Fruit fly (Drosophila melanogaster) whole organism: ENCODE results near the gene Myc.
A peak's percentile ranks its signal among the peaks of the same experiment; 100 is the strongest.

Source experiments
- CG8478 ChIP-seq: fragments of >200 bp; optimal IDR thresholded peaks from 2 replicates; lab custom pipeline; 2018; ENCODE audit warnings: inconsistent platforms
- Dll ChIP-seq: fragments of >200 bp; optimal IDR thresholded peaks from 2 replicates; lab custom pipeline; 2017
- EcR ChIP-seq, 2 experiments: fragments of >200 bp; optimal IDR thresholded peaks; 2 replicates each; lab custom pipeline; 2017; ENCODE audit warnings: missing biosample characterization in 2 of 2, missing genetic modification characterization in 2 of 2, missing genetic modification reagents in 2 of 2
- pan ChIP-seq: fragments of >200 bp; optimal IDR thresholded peaks from 2 replicates; lab custom pipeline; 2017
- psq ChIP-seq: fragments of >200 bp; optimal IDR thresholded peaks from 2 replicates; lab custom pipeline; 2017
- usp ChIP-seq: fragments of >200 bp; optimal IDR thresholded peaks from 2 replicates; lab custom pipeline; 2017; ENCODE audit warnings: missing biosample characterization, missing genetic modification characterization, mixed read lengths

Gene Myc

DNA sequence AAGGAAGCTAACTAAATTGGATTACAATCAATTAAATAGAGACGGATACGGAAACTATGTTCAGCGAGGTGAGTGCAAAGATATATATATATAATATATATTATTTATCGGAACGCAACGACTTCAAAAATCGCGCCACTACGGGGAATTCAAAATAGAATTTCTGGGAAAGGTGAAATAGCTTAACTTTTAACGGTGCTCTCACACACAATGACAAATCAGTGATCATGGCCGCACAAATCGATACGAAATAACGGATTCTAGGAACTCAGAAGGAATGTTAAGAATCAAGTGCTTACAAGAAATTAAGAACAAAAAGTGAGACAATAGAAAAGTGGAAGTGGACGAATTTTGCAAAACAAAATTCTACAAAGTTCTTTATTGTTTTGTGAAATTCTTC is 697 bp downstream of the Myc start:
- TF ChIP-seq pan (no peak), psq (lab: Kevin White, UChicago) (no peak), CG8478 (lab: Kevin White, UChicago) (no peak), EcR (GFP tag; optimal IDR thresholded peaks at IDR 0.05; lab: Kevin White, UChicago) (no peak), Dll (lab: Kevin White, UChicago) (no peak), usp (GFP tag; lab: Kevin White, UChicago) (no peak)

- TF ChIP-seq usp (GFP tag; lab: Kevin White, UChicago) (no peak), CG8478 (lab: Kevin White, UChicago) (no peak), psq (lab: Kevin White, UChicago) (no peak), Dll (lab: Kevin White, UChicago) (no peak), EcR (GFP tag; optimal IDR thresholded peaks at IDR 0.05; lab: Kevin White, UChicago) (no peak), pan (no peak)
These were observed 1.3 kb downstream of the Myc start for dm6 chrX:3374269-3374668.

DNA sequence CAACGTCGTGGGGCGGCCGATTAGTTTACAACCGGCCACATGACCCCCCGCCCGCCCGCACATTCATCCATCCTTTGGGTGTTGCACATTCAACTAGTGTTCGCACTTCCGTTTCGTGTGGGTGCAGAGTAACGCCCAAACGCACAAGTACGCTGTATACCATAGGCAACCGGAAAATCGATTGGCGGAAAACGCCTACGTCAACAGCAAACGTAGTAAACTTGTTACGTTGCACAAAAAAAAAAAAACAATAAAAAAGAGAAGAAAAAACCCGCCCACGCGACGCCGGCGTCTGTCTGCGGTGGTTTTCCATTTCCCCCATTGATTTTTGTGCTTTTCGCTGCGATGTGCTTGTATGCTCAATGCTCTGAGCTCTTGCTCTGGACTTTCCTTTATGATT is 3.5 kb downstream of the Myc start:
- no peak for TF ChIP-seq pan
- no peak for TF ChIP-seq psq (lab: Kevin White, UChicago)
- no peak for TF ChIP-seq CG8478 (lab: Kevin White, UChicago)
- no peak for TF ChIP-seq usp (GFP tag; lab: Kevin White, UChicago)
- TF ChIP-seq Dll (lab: Kevin White, UChicago): no peak
- no peak for TF ChIP-seq EcR (GFP tag; optimal IDR thresholded peaks at IDR 0.05; lab: Kevin White, UChicago)

DNA sequence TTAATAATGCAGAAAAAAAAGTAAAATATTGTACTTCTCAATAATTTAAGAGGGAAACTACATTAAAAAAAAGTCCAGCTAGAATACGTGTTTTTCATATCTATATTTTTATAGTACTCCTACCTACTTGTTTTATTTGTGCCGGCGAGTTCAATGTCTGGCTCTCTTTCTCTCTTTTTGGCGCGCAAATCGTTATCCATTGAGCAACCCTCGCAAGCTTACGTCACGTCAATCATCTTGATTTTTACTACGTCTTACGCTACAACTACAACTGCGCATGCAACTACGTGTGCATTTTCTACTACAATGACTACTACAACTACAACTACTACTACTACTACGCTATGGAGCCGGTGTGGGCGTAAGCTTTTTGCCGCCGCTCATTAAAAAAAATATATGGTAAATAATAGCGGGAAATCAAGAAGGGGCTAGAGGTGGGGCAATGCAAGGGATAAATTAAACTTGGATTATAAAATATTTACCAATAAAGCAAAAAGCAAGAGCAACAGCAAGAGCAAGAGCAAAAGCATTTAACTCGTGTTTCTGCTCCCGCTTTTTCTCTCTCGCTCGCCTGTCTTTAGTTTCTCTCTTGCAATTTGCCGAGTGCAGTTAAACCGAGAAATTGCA is 4.5 kb downstream of the Myc start:
- TF ChIP-seq EcR (GFP tag; optimal IDR thresholded peaks at IDR 0.05; lab: Kevin White, UChicago) (no peak), CG8478 (lab: Kevin White, UChicago) (no peak), usp (GFP tag; lab: Kevin White, UChicago) (no peak), pan (no peak), psq (lab: Kevin White, UChicago) (no peak), Dll (lab: Kevin White, UChicago) (no peak)

DNA sequence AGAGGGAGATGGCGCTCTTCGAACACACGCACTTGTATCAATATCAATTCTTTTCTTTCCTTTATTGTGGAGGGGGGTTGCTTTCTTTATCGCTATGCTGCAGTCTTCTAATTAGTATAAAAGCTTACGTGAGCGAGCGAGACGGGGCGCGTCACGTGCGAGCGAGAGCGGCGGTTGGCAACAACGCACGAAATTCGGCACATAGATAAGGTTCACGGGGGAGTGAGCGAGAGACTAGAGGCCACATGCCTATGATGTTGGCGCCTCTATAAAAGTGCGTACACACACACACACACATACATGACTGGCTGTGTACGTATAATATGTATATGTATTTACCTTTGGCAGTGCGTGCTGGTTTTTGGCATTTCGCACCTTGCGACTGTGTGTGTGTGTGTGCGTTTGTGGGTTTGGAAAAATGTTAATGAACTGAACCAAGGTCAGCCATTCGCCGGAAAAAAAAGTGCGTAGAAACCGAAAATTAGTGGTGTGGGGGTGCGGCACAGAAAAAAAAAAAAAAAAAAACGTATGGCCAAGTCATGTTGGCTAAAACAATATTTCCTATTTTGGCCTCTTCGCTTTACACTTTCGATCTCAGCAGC is 5.6 kb downstream of the Myc start:
- TF ChIP-seq CG8478 (lab: Kevin White, UChicago) (no peak), psq (lab: Kevin White, UChicago) (no peak), Dll (lab: Kevin White, UChicago) (no peak), pan (no peak), EcR (GFP tag; optimal IDR thresholded peaks at IDR 0.05; lab: Kevin White, UChicago) (no peak), usp (GFP tag; lab: Kevin White, UChicago) (no peak)

- TF ChIP-seq pan: no peak
- no peak for TF ChIP-seq CG8478 (lab: Kevin White, UChicago)
- no peak for TF ChIP-seq Dll (lab: Kevin White, UChicago)
- TF ChIP-seq usp (GFP tag; lab: Kevin White, UChicago): no peak
- no peak for TF ChIP-seq psq (lab: Kevin White, UChicago)
- TF ChIP-seq EcR (GFP tag; optimal IDR thresholded peaks at IDR 0.05; lab: Kevin White, UChicago): no peak
These were observed 6.5 kb downstream of the Myc start for dm6 chrX:3379364-3379983.

dm6 chrX:3380198-3380597 is 7.2 kb downstream of the Myc start:
- TF ChIP-seq psq (lab: Kevin White, UChicago) (no peak), EcR (GFP tag; optimal IDR thresholded peaks at IDR 0.05; lab: Kevin White, UChicago) (no peak), pan (no peak), CG8478 (lab: Kevin White, UChicago) (no peak), Dll (lab: Kevin White, UChicago) (no peak), usp (GFP tag; lab: Kevin White, UChicago) (no peak)

DNA sequence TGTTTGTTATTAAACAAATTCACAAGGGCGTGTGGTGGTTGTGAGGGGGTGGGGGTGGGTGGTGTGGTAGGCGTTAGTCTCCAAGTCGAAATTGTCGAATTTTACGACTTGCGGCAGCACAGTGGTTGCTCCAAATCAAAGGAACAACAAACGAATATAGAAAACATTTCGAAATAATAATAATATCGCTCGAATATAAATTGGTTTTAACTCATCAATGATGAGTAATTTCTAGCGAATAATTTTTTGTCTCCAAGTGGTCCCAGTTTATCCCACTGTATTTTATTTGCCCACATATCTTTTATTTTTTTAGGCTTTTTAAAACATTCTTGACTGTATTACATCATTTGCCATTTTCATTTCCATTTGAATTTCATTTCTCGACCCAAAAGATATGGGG is 8.0 kb downstream of the Myc start:
- no peak for TF ChIP-seq pan
- no peak for TF ChIP-seq CG8478 (lab: Kevin White, UChicago)
- no peak for TF ChIP-seq psq (lab: Kevin White, UChicago)
- TF ChIP-seq usp (GFP tag; lab: Kevin White, UChicago): no peak
- no peak for TF ChIP-seq EcR (GFP tag; optimal IDR thresholded peaks at IDR 0.05; lab: Kevin White, UChicago)
- TF ChIP-seq Dll (lab: Kevin White, UChicago): no peak

- TF ChIP-seq usp (GFP tag; lab: Kevin White, UChicago) (no peak), psq (lab: Kevin White, UChicago) (no peak), pan (peak; percentile 89), CG8478 (lab: Kevin White, UChicago) (no peak), EcR (GFP tag; optimal IDR thresholded peaks at IDR 0.05; lab: Kevin White, UChicago) (no peak), Dll (lab: Kevin White, UChicago) (no peak)
These were observed 8.7 kb downstream of the Myc start for dm6 chrX:3381667-3382066.

- TF ChIP-seq psq (lab: Kevin White, UChicago) (no peak), CG8478 (lab: Kevin White, UChicago) (no peak), pan (no peak), EcR (GFP tag; optimal IDR thresholded peaks at IDR 0.05; lab: Kevin White, UChicago) (no peak), usp (GFP tag; lab: Kevin White, UChicago) (no peak), Dll (lab: Kevin White, UChicago) (no peak)
These were observed 9.1 kb downstream of the Myc start for dm6 chrX:3382075-3382474.

DNA sequence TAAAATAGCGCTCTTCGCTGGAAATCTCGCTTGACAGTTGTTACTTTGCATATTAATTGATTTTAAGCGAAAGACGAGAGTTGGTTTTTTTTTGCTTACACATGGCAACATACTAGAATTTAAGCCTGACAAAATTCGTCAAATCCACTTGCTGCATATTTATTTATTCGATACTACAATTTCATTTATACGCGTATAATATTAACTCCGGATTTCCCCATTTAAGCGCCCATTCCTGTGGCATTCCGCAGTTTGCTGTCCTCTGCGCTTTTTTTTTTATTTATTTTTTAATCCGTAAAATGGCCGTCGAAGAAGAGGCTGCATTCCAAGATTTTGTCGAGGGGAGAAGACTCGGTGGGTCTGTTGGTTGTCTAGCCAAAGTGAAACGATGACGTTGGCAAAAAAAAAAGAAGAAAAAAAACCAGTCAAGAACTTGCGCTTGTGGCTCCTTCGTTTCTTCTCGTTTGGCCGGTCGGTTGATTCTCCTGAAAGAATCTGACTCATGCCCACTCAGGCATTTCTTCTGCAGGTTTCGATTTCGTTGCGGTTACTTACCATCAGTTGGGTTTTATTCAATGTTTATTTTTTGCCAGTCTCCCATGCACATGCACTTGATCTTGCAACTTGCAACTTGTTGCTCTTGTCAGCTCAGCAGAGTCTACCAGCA is 9.8 kb downstream of the Myc start:
- TF ChIP-seq Dll (lab: Kevin White, UChicago) (no peak), EcR (GFP tag; optimal IDR thresholded peaks at IDR 0.05; lab: Kevin White, UChicago) (no peak), CG8478 (lab: Kevin White, UChicago) (no peak), pan (no peak), usp (GFP tag; lab: Kevin White, UChicago) (no peak), psq (lab: Kevin White, UChicago) (no peak)
